Worm (Caenorhabditis elegans) whole organism, L1 larva: ENCODE measurements around the gene pmp-1.

Source experiments
- C04F5.9 ChIP-seq: sonication (generic microtip); optimal IDR thresholded peaks from 2 replicates; lab custom pipeline; 2016; ENCODE audit warnings: missing genetic modification characterization, missing compliant biosample characterization
- C34B4.2 ChIP-seq: sonication (generic microtip); optimal IDR thresholded peaks from 2 replicates; lab custom pipeline; 2017; ENCODE audit warnings: mild to moderate bottlenecking, missing genetic modification characterization, missing compliant biosample characterization
- aha-1 ChIP-seq: fragments of 150-350 bp; optimal IDR thresholded peaks from 2 replicates; lab custom pipeline; 2014; ENCODE audit warnings: missing biosample characterization, missing genetic modification characterization
- alr-1 ChIP-seq: fragments of 200-800 bp; sonication (Bioruptor generic); optimal IDR thresholded peaks from 2 replicates; lab custom pipeline; 2018; ENCODE audit warnings: borderline replicate concordance, mild to moderate bottlenecking, missing genetic modification characterization, missing compliant biosample characterization
- aly-2 ChIP-seq: fragments of 150-350 bp; optimal IDR thresholded peaks from 2 replicates; lab custom pipeline; 2014; ENCODE audit warnings: missing biosample characterization, missing genetic modification characterization
- blmp-1 ChIP-seq: fragments of 150-350 bp; optimal IDR thresholded peaks from 2 replicates; lab custom pipeline; 2014; ENCODE audit warnings: missing biosample characterization, missing genetic modification characterization
- ceh-8 ChIP-seq: fragments of 200-800 bp; sonication (Bioruptor generic); optimal IDR thresholded peaks from 2 replicates; lab custom pipeline; 2018; ENCODE audit warnings: mild to moderate bottlenecking, missing genetic modification characterization, moderate library complexity, missing compliant biosample characterization
- ceh-82 ChIP-seq, 3 experiments: fragments of 150-350 bp in 1 of 3; sonication (generic microtip) in 2 of 3; optimal IDR thresholded peaks; 2 replicates each; lab custom pipeline; 2014 to 2017; ENCODE audit warnings: missing biosample characterization in 3 of 3, missing genetic modification characterization in 3 of 3
- ces-1 ChIP-seq: fragments of 150-350 bp; optimal IDR thresholded peaks from 2 replicates; lab custom pipeline; 2014; ENCODE audit warnings: missing biosample characterization, missing genetic modification reagents, missing genetic modification characterization
- dpl-1 ChIP-seq, 3 experiments: fragments of 150-350 bp in 2 of 3; sonication (generic microtip) in 1 of 3; optimal IDR thresholded peaks; 2 replicates each; lab custom pipeline; 2014 to 2017; ENCODE audit warnings: missing biosample characterization in 3 of 3, missing genetic modification characterization in 3 of 3, missing genetic modification reagents in 3 of 3
- efl-1 ChIP-seq, 4 experiments: fragments of 150-350 bp; optimal IDR thresholded peaks in 3 of 4; peaks in 1 of 4; 1 replicate in 1 of 4; 2 replicates in 3 of 4; lab custom pipeline; 2014; ENCODE audit warnings: missing biosample characterization in 2 of 4, missing genetic modification characterization in 2 of 4, missing genetic modification reagents in 2 of 4
- egl-13 ChIP-seq: sonication (generic microtip); optimal IDR thresholded peaks from 2 replicates; lab custom pipeline; 2016; ENCODE audit warnings: missing genotype, missing genetic modification reagents, missing genetic modification characterization, missing compliant biosample characterization
- elt-2 ChIP-seq: sonication (generic microtip); optimal IDR thresholded peaks from 2 replicates; lab custom pipeline; 2016; ENCODE audit warnings: missing genetic modification characterization, mild to moderate bottlenecking, inconsistent platforms, missing compliant biosample characterization, missing genetic modification reagents
- elt-3 ChIP-seq, 6 experiments: fragments of 150-350 bp in 1 of 6; sonication (generic microtip); optimal IDR thresholded peaks; 2 replicates each; lab custom pipeline; 2017 to 2018; ENCODE audit warnings: missing biosample characterization in 6 of 6, missing genetic modification characterization in 6 of 6, inconsistent platforms in 1 of 6
- hlh-17 ChIP-seq: fragments of 200-800 bp; sonication (Bioruptor generic); optimal IDR thresholded peaks from 2 replicates; lab custom pipeline; 2018; ENCODE audit warnings: missing genetic modification characterization, mild to moderate bottlenecking, missing compliant biosample characterization, moderate library complexity, borderline replicate concordance
- hpl-2 ChIP-seq: fragments of 150-350 bp; optimal IDR thresholded peaks from 2 replicates; lab custom pipeline; 2014; ENCODE audit warnings: missing biosample characterization, missing genetic modification reagents, missing genetic modification characterization
- isw-1 ChIP-seq: fragments of 200-800 bp; sonication (Bioruptor generic); IDR thresholded peaks from 2 replicates; pipeline ENCODE4 v1.3.6; 2022; ENCODE audit warnings: missing genetic modification characterization, missing compliant biosample characterization
- jun-1 ChIP-seq: fragments of 150-350 bp; optimal IDR thresholded peaks from 2 replicates; lab custom pipeline; 2014; ENCODE audit warnings: missing biosample characterization, missing genetic modification reagents, missing genetic modification characterization
- lin-13 ChIP-seq: fragments of 150-350 bp; optimal IDR thresholded peaks from 2 replicates; lab custom pipeline; 2014; ENCODE audit warnings: missing biosample characterization, missing genetic modification reagents, missing genetic modification characterization
- lin-14 ChIP-seq: fragments of 200-800 bp; sonication (Bioruptor generic); optimal IDR thresholded peaks from 2 replicates; lab custom pipeline; 2018; ENCODE audit warnings: mild to moderate bottlenecking, missing genetic modification characterization, moderate library complexity, missing compliant biosample characterization
- lin-15B ChIP-seq: fragments of 150-350 bp; sonication (generic microtip); optimal IDR thresholded peaks from 3 replicates; lab custom pipeline; 2014; ENCODE audit warnings: missing biosample characterization, missing genetic modification characterization
- lin-35 ChIP-seq, 2 experiments: fragments of 150-350 bp; optimal IDR thresholded peaks; 2 replicates each; lab custom pipeline; 2014; ENCODE audit warnings: missing biosample characterization in 2 of 2, missing genetic modification characterization in 2 of 2, missing genetic modification reagents in 2 of 2
- lin-39 ChIP-seq: fragments of 150-350 bp; optimal IDR thresholded peaks from 2 replicates; lab custom pipeline; 2014; ENCODE audit warnings: missing biosample characterization, missing genetic modification reagents, missing genetic modification characterization
- lir-3 ChIP-seq: sonication (generic microtip); optimal IDR thresholded peaks from 2 replicates; lab custom pipeline; 2016; ENCODE audit warnings: mild to moderate bottlenecking, missing genetic modification characterization, moderate library complexity, missing compliant biosample characterization; ENCODE audit not compliant: poor library complexity
- lsy-2 ChIP-seq, 2 experiments: fragments of 150-350 bp; optimal IDR thresholded peaks; 2 replicates each; lab custom pipeline; 2014; ENCODE audit warnings: missing biosample characterization in 2 of 2, missing genetic modification characterization in 2 of 2
- mdl-1 ChIP-seq, 2 experiments: fragments of 150-350 bp; optimal IDR thresholded peaks; 2 replicates each; lab custom pipeline; 2014 to 2017; ENCODE audit warnings: missing biosample characterization in 2 of 2, missing genetic modification characterization in 2 of 2, inconsistent platforms in 1 of 2
- nhr-11 ChIP-seq: fragments of 150-350 bp; optimal IDR thresholded peaks from 2 replicates; lab custom pipeline; 2014; ENCODE audit warnings: missing biosample characterization, missing genetic modification characterization
- nhr-12 ChIP-seq: sonication (generic microtip); optimal IDR thresholded peaks from 2 replicates; lab custom pipeline; 2017; ENCODE audit warnings: missing biosample characterization, missing genetic modification characterization
- nhr-19 ChIP-seq: fragments of 200-800 bp; sonication (Bioruptor generic); conservative IDR thresholded peaks from 2 replicates; pipeline ENCODE4 v1.3.6; 2022; ENCODE audit warnings: missing genetic modification characterization, missing compliant biosample characterization
- nhr-20 ChIP-seq: sonication (generic microtip); optimal IDR thresholded peaks from 2 replicates; lab custom pipeline; 2016; ENCODE audit warnings: mild to moderate bottlenecking, missing genetic modification characterization, missing compliant biosample characterization
- nhr-77 ChIP-seq: fragments of 150-350 bp; optimal IDR thresholded peaks from 2 replicates; lab custom pipeline; 2014; ENCODE audit warnings: missing biosample characterization, missing genetic modification characterization
- nhr-85 ChIP-seq: sonication (generic microtip); peaks from one replicate; lab custom pipeline; 2016; ENCODE audit warnings: missing genetic modification characterization, inconsistent platforms, missing compliant biosample characterization
- pag-3 ChIP-seq: sonication (generic microtip); optimal IDR thresholded peaks from 2 replicates; lab custom pipeline; 2017; ENCODE audit warnings: missing genetic modification characterization, mild to moderate bottlenecking, missing compliant biosample characterization, antibody characterized with exemption, borderline replicate concordance; ENCODE audit not compliant: insufficient read depth
- pax-3 ChIP-seq: fragments of 200-800 bp; sonication (Bioruptor generic); optimal IDR thresholded peaks from 2 replicates; lab custom pipeline; 2018; ENCODE audit warnings: mild to moderate bottlenecking, missing genetic modification characterization, moderate library complexity, missing compliant biosample characterization
- rnt-1 ChIP-seq: sonication (generic microtip); optimal IDR thresholded peaks from 2 replicates; lab custom pipeline; 2016; ENCODE audit warnings: mild to moderate bottlenecking, missing genetic modification characterization, moderate library complexity, missing compliant biosample characterization
- skn-1 ChIP-seq: fragments of 150-350 bp; optimal IDR thresholded peaks from 2 replicates; lab custom pipeline; 2014; ENCODE audit warnings: missing biosample characterization, missing genetic modification characterization
- snpc-4 ChIP-seq: fragments of 150-350 bp; optimal IDR thresholded peaks from 2 replicates; lab custom pipeline; 2014; ENCODE audit warnings: missing biosample characterization, missing genetic modification characterization
- snu-23 ChIP-seq: sonication (generic microtip); optimal IDR thresholded peaks from 2 replicates; lab custom pipeline; 2016; ENCODE audit warnings: missing genetic modification characterization, missing compliant biosample characterization
- sptf-1 ChIP-seq: fragments of 150-350 bp; optimal IDR thresholded peaks from 2 replicates; lab custom pipeline; 2014; ENCODE audit warnings: missing biosample characterization, missing genetic modification characterization
- sup-37 ChIP-seq: fragments of 200-800 bp; sonication (Bioruptor generic); optimal IDR thresholded peaks from 2 replicates; lab custom pipeline; 2018; ENCODE audit warnings: mild to moderate bottlenecking, missing genetic modification characterization, missing compliant biosample characterization
- swsn-7 ChIP-seq: sonication (generic microtip); optimal IDR thresholded peaks from 2 replicates; lab custom pipeline; 2016; ENCODE audit warnings: missing genetic modification characterization, missing compliant biosample characterization
- tbx-2 ChIP-seq: sonication (generic microtip); optimal IDR thresholded peaks from 2 replicates; lab custom pipeline; 2016; ENCODE audit warnings: missing genetic modification characterization, missing compliant biosample characterization
- unc-62 ChIP-seq: fragments of 150-350 bp; optimal IDR thresholded peaks from 2 replicates; lab custom pipeline; 2014; ENCODE audit warnings: missing biosample characterization, missing genetic modification reagents, missing genetic modification characterization
- xbp-1 ChIP-seq: sonication (generic microtip); optimal IDR thresholded peaks from 2 replicates; lab custom pipeline; 2016; ENCODE audit warnings: missing genetic modification characterization, missing compliant biosample characterization
- zip-4 ChIP-seq: fragments of 200-800 bp; sonication (Bioruptor generic); optimal IDR thresholded peaks from 2 replicates; lab custom pipeline; 2018; ENCODE audit warnings: mild to moderate bottlenecking, missing genetic modification characterization, moderate library complexity, missing compliant biosample characterization
- ztf-4 ChIP-seq: fragments of 150-350 bp; optimal IDR thresholded peaks from 2 replicates; lab custom pipeline; 2014; ENCODE audit warnings: missing biosample characterization, missing genetic modification characterization

Gene pmp-1

DNA sequence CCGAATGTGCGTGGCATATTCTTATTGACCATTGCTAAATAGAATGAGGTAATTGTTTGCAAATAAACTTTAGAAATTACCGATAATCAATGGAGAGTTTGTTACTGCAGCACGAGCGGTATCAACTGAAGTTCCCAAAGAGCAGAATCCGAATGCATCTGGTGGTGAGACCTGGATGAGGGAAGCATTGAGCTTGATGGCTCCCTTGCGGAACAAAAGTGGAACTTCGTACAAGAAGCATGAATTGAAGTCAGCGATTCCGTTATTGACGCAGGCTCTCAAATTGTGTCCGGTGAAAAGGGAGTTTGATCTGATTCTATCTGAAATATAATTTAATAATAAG is 6.0 kb upstream of the pmp-1 start (continued):
- TF ChIP-seq ces-1 (no peak), lin-35 (GFP tag; optimal IDR thresholded peaks at IDR 0.05; lab: Kevin White, UChicago) (peak in 1 of 2 experiments; percentile 35)

DNA sequence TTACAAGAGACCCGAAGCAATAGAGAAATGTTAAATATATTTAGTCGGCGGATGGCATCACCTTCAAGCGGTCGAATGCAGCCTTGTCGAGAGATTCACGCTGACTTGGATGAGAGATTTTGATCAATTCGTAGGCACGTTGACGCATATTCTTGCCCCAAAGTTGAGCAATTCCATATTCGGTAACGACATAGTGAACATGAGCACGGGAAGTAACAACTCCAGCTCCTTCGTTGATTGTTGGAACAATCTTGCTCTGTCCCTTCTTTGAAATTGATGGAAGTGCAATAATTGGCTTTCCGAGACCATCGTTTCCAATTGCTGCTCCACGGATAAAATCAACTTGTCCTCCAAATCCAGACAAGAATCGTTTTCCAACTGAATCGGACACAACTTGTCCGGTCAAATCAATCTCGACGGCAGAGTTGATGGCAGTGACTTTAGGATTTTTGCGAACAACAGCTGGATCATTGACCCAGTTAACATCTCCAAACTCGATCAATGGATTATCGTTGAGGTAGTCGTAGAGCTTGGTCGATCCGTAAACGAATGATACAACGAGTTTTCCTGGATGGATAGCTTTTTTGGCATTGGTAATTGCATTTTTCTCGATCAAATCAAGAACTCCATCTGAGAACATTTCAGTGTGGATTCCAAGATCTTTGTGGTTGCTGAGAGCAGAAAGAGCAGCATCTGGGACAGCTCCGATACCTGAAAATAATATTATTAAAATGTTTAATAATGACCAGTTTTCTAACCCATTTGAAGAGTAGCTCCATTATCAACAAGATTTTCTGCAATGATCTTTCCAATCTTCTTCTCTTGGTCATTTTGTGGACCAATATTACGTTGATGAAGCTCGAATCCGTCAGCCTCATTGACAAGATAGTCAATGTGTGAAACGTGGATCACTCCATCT is 5.4 kb upstream of the pmp-1 start:
- peak; percentile 17 for TF ChIP-seq lin-13
- no peak for TF ChIP-seq sptf-1 (tag; lab: Kevin White, UChicago)
- no peak for TF ChIP-seq isw-1 (GFP tag; lab: Robert Waterston, UW)
- TF ChIP-seq lir-3 (tag; lab: Kevin White, UChicago), result peak; percentile 9
- no peak for TF ChIP-seq unc-62 (GFP tag; lab: Kevin White, UChicago)
- no peak for TF ChIP-seq pag-3 (tag; lab: Kevin White, UChicago)
- TF ChIP-seq hlh-17, result no peak
- TF ChIP-seq sup-37, result no peak
- peak; percentile 11 for TF ChIP-seq nhr-20 (tag; lab: Kevin White, UChicago)
- peak; percentile 39 for TF ChIP-seq ztf-4 (tag; lab: Kevin White, UChicago)
- TF ChIP-seq hpl-2, result peak; percentile 57
- TF ChIP-seq skn-1 (tag; lab: Kevin White, UChicago), result peak; percentile 8
- TF ChIP-seq efl-1 (optimal IDR thresholded peaks at IDR 0.05; lab: Kevin White, UChicago), result no peak
- TF ChIP-seq efl-1 (GFP tag; optimal IDR thresholded peaks at IDR 0.05 in 1 of 2; lab: Kevin White, UChicago), result peak in 1 of 2 experiments; percentile 90
- no peak for TF ChIP-seq C34B4.2 (tag; lab: Kevin White, UChicago)
- TF ChIP-seq elt-3 (tag; optimal IDR thresholded peaks at IDR 0.05; lab: Kevin White, UChicago), result no peak
- TF ChIP-seq nhr-85 (tag; lab: Kevin White, UChicago), result peak; percentile 72
- no peak for TF ChIP-seq lin-15B (tag; lab: Kevin White, UChicago)
- TF ChIP-seq xbp-1, result no peak
- no peak for TF ChIP-seq ceh-8 (GFP tag; lab: Kevin White, UChicago)
- no peak for TF ChIP-seq nhr-11 (tag; lab: Kevin White, UChicago)
- TF ChIP-seq nhr-12, result no peak
- TF ChIP-seq tbx-2 (tag; lab: Kevin White, UChicago), result peak; percentile 23
- no peak for TF ChIP-seq rnt-1
- no peak for TF ChIP-seq aha-1
- peak in 1 of 2 experiments; percentile 9 for TF ChIP-seq lin-35 (GFP tag; optimal IDR thresholded peaks at IDR 0.05; lab: Kevin White, UChicago)

DNA sequence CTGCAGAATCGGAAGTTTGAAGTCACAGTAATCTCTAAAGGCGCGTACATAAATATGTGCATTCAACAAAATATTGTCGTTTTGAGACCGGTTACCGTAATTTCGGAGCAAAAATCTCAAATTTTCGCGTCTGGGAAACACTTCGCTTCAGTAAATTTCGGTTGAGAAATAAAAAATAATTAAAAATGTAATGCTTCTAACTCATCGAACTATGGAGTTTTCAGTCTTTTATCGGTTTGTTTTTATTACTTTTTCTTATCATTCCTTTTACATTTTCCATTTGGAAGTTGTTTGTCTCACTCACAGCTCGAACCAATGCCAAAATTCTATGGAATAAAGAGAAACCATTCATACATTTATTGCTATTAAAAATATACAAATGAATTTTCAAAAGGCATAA is 4.7 kb upstream of the pmp-1 start:
- TF ChIP-seq lin-39 (peak; percentile 42), mdl-1 (tag; optimal IDR thresholded peaks at IDR 0.05; lab: Kevin White, UChicago) (no peak), elt-2 (tag; lab: Kevin White, UChicago) (peak; percentile 17), blmp-1 (tag; lab: Kevin White, UChicago) (no peak), egl-13 (tag; lab: Kevin White, UChicago) (no peak), xbp-1 (peak; percentile 40), unc-62 (GFP tag; lab: Kevin White, UChicago) (no peak), nhr-19 (peak; percentile 74), nhr-20 (tag; lab: Kevin White, UChicago) (peak; percentile 78), dpl-1 (GFP tag; optimal IDR thresholded peaks at IDR 0.05; lab: Kevin White, UChicago) (peak in 1 of 3 experiments; percentile 18), elt-3 (tag; optimal IDR thresholded peaks at IDR 0.05; lab: Kevin White, UChicago) (no peak), aly-2 (tag; lab: Kevin White, UChicago) (peak; percentile 99), C04F5.9 (tag; lab: Kevin White, UChicago) (peak; percentile 33), snu-23 (GFP tag; lab: Kevin White, UChicago) (peak; percentile 89), rnt-1 (peak; percentile 43), ceh-82 (tag; optimal IDR thresholded peaks at IDR 0.05; lab: Kevin White, UChicago) (no peak), snpc-4 (tag; lab: Kevin White, UChicago) (no peak), sptf-1 (tag; lab: Kevin White, UChicago) (no peak), nhr-77 (tag; lab: Kevin White, UChicago) (no peak), lsy-2 (tag; optimal IDR thresholded peaks at IDR 0.05; lab: Kevin White, UChicago) (peak; percentile 21 to 55), pax-3 (tag; lab: Kevin White, UChicago) (peak; percentile 70), jun-1 (tag; lab: Kevin White, UChicago) (no peak), nhr-85 (tag; lab: Kevin White, UChicago) (peak; percentile 17), lin-14 (GFP tag; lab: Kevin White, UChicago) (peak; percentile 51), zip-4 (peak; percentile 33), tbx-2 (tag; lab: Kevin White, UChicago) (peak; percentile 70), alr-1 (no peak), swsn-7 (tag; lab: Kevin White, UChicago) (peak; percentile 40), lin-35 (GFP tag; optimal IDR thresholded peaks at IDR 0.05; lab: Kevin White, UChicago) (peak in 1 of 2 experiments; percentile 72)
